Worm (Caenorhabditis elegans): ENCODE measurements around the gene ZC250.2.
A peak's percentile ranks its signal among the peaks of the same experiment; 100 is the strongest.

The ZC250.2 gene

ce11 chrV:5758780-5759179 lies 33.4 kb upstream of the ZC250.2 start, which contains the start of gene C53A3.4:
Gene C53A3.4, minus strand, starts transcription at chrV:5758880.
- TF ChIP-seq lsy-2 (tag; optimal IDR thresholded peaks at IDR 0.05) (no peak), nhr-77 (tag; optimal IDR thresholded peaks at IDR 0.05) (no peak), blmp-1 (tag; optimal IDR thresholded peaks at IDR 0.05; ENCODE audit: insufficient read depth) (no peak), sma-3 (GFP tag; optimal IDR thresholded peaks at IDR 0.05) (no peak), ztf-4 (tag; optimal IDR thresholded peaks at IDR 0.05) (no peak), Y55F3AM.14 (GFP tag; optimal IDR thresholded peaks at IDR 0.05) (no peak), nhr-12 (tag; optimal IDR thresholded peaks at IDR 0.05) (no peak), lin-11 (tag; optimal IDR thresholded peaks at IDR 0.05) (no peak), ztf-11 (tag; optimal IDR thresholded peaks at IDR 0.05) (no peak), unc-62 (GFP tag; optimal IDR thresholded peaks at IDR 0.05) (no peak), peb-1 (tag; optimal IDR thresholded peaks at IDR 0.05) (no peak), nhr-11 (tag; optimal IDR thresholded peaks at IDR 0.05) (no peak), ceh-16 (tag; optimal IDR thresholded peaks at IDR 0.05) (no peak), nhr-237 (tag; optimal IDR thresholded peaks at IDR 0.05) (no peak), elt-1 (tag; optimal IDR thresholded peaks at IDR 0.05) (no peak), crh-2 (tag; optimal IDR thresholded peaks at IDR 0.05) (no peak)

ce11 chrV:5760132-5760531 lies 32.0 kb upstream of the ZC250.2 start, which contains the start of gene C53A3.1:
Gene C53A3.1, minus strand, starts transcription at chrV:5760232.
- no peak for TF ChIP-seq dmd-4 (tag; optimal IDR thresholded peaks at IDR 0.05)
- no peak for TF ChIP-seq nhr-129 (tag; optimal IDR thresholded peaks at IDR 0.05)
- no peak for TF ChIP-seq mbf-1 (tag; optimal IDR thresholded peaks at IDR 0.05)
- no peak for TF ChIP-seq unc-55 (GFP tag; optimal IDR thresholded peaks at IDR 0.05)
- no peak for TF ChIP-seq nhr-25 (tag; optimal IDR thresholded peaks at IDR 0.05)
- no peak for TF ChIP-seq mab-5 (tag; optimal IDR thresholded peaks at IDR 0.05)
- TF ChIP-seq nhr-11 (tag; optimal IDR thresholded peaks at IDR 0.05): no peak
- no peak for TF ChIP-seq unc-62 (GFP tag; optimal IDR thresholded peaks at IDR 0.05)
- TF ChIP-seq unc-39 (tag; optimal IDR thresholded peaks at IDR 0.05): no peak
- no peak for TF ChIP-seq ztf-1 (GFP tag; conservative IDR thresholded peaks at IDR 0.05)
- TF ChIP-seq nhr-77 (tag; optimal IDR thresholded peaks at IDR 0.05): no peak
- no peak for TF ChIP-seq mdl-1 (tag; optimal IDR thresholded peaks at IDR 0.05)
- TF ChIP-seq zag-1 (tag; optimal IDR thresholded peaks at IDR 0.05): no peak

ce11 chrV:5763787-5764186 lies 28.3 kb upstream of the ZC250.2 start, which contains the start of gene pgph-3:
Gene pgph-3, minus strand, starts transcription at chrV:5763846.
- TF ChIP-seq alr-1 (tag; optimal IDR thresholded peaks at IDR 0.05): no peak
- TF ChIP-seq lin-11 (tag; optimal IDR thresholded peaks at IDR 0.05): no peak
- no peak for TF ChIP-seq ZK546.5 (tag; optimal IDR thresholded peaks at IDR 0.05)
- TF ChIP-seq blmp-1 (tag; optimal IDR thresholded peaks at IDR 0.05; ENCODE audit: insufficient read depth): peak; percentile 85
- no peak for TF ChIP-seq nhr-11 (tag; optimal IDR thresholded peaks at IDR 0.05)
- TF ChIP-seq sma-3 (GFP tag; optimal IDR thresholded peaks at IDR 0.05): peak; percentile 73
- peak; percentile 85 for TF ChIP-seq crh-2 (tag; optimal IDR thresholded peaks at IDR 0.05)
- no peak for TF ChIP-seq mbf-1 (tag; optimal IDR thresholded peaks at IDR 0.05)
- no peak for TF ChIP-seq dmd-4 (tag; optimal IDR thresholded peaks at IDR 0.05)
- peak; percentile 45 for TF ChIP-seq nhr-21 (tag; optimal IDR thresholded peaks at IDR 0.05)
- TF ChIP-seq gmeb-1 (tag; optimal IDR thresholded peaks at IDR 0.05): peak; percentile 45
- no peak for TF ChIP-seq peb-1 (tag; optimal IDR thresholded peaks at IDR 0.05)
- peak; percentile 84 for TF ChIP-seq nhr-25 (tag; optimal IDR thresholded peaks at IDR 0.05)
- no peak for TF ChIP-seq elt-1 (tag; optimal IDR thresholded peaks at IDR 0.05)
- no peak for TF ChIP-seq ztf-11 (tag; optimal IDR thresholded peaks at IDR 0.05)
- peak; percentile 15 for TF ChIP-seq C34F6.9 (tag; optimal IDR thresholded peaks at IDR 0.05)
- no peak for TF ChIP-seq ztf-4 (tag; optimal IDR thresholded peaks at IDR 0.05)
- peak; percentile 28 for TF ChIP-seq nhr-6 (tag; optimal IDR thresholded peaks at IDR 0.05)
- peak; percentile 11 to 17 for TF ChIP-seq mdl-1 (tag; optimal IDR thresholded peaks at IDR 0.05)
- TF ChIP-seq skn-1 (tag; optimal IDR thresholded peaks at IDR 0.05): no peak
- peak; percentile 96 for TF ChIP-seq sma-9 (GFP tag; optimal IDR thresholded peaks at IDR 0.05)
- TF ChIP-seq sma-9 (tag; optimal IDR thresholded peaks at IDR 0.05): no peak
- TF ChIP-seq nhr-237 (tag; optimal IDR thresholded peaks at IDR 0.05): no peak
- TF ChIP-seq egl-27 (tag; optimal IDR thresholded peaks at IDR 0.05): peak; percentile 73
- peak; percentile 74 for TF ChIP-seq F13H6.1 (tag; optimal IDR thresholded peaks at IDR 0.05)
- TF ChIP-seq fos-1 (tag; optimal IDR thresholded peaks at IDR 0.05): peak; percentile 75
- no peak for TF ChIP-seq nhr-12 (tag; optimal IDR thresholded peaks at IDR 0.05)
- TF ChIP-seq sem-4 (tag; optimal IDR thresholded peaks at IDR 0.05): peak; percentile 53
